Worm (Caenorhabditis elegans): ENCODE data around the gene hpo-9.

Gene hpo-9

ce11 chrV:7218988-7219387 is 17.9 kb downstream of the hpo-9 start, which contains the start of gene C13F10.5:
Gene C13F10.5, minus strand, starts transcription at chrV:7219088.
- no peak for TF ChIP-seq unc-39 (tag; optimal IDR thresholded peaks at IDR 0.05)
- no peak for TF ChIP-seq Y55F3AM.14 (GFP tag; optimal IDR thresholded peaks at IDR 0.05)
- no peak for TF ChIP-seq ceh-82 (tag; optimal IDR thresholded peaks at IDR 0.05)
- no peak for TF ChIP-seq lsy-2 (tag; optimal IDR thresholded peaks at IDR 0.05)
- TF ChIP-seq sma-3 (GFP tag; optimal IDR thresholded peaks at IDR 0.05), result no peak
- no peak for TF ChIP-seq gmeb-1 (tag; optimal IDR thresholded peaks at IDR 0.05)
- no peak for TF ChIP-seq nhr-77 (tag; optimal IDR thresholded peaks at IDR 0.05)
- TF ChIP-seq alr-1 (tag; optimal IDR thresholded peaks at IDR 0.05), result no peak
- TF ChIP-seq nhr-23 (tag; optimal IDR thresholded peaks at IDR 0.05), result no peak
- no peak for TF ChIP-seq mdl-1 (tag; optimal IDR thresholded peaks at IDR 0.05)
- TF ChIP-seq ztf-1 (GFP tag; conservative IDR thresholded peaks at IDR 0.05), result no peak
- no peak for TF ChIP-seq elt-3 (tag; optimal IDR thresholded peaks at IDR 0.05)
- no peak for TF ChIP-seq nhr-11 (tag; optimal IDR thresholded peaks at IDR 0.05)
- no peak for TF ChIP-seq nhr-10 (tag; optimal IDR thresholded peaks at IDR 0.05)

DNA sequence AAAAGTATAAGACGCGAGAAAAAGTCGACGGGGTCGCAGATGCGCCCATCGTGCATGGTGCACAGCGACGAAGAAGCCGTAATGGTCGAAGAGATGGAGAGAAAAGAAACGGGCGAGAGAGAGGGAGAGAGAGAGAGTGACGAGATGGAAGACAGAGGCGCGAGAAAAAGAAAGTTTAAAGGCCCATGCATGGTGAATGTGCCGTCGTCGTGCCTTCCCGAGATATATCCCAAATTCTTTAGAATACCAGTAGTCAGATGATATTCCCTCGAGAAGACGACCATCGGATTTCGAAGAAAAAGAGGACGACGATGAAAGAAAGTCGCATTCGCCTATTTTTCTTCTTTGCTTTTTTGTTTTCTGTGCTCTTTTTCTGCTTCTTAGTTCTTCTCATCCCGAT is 20.9 kb downstream of the hpo-9 start:
- no peak for TF ChIP-seq lin-13 (GFP tag; optimal IDR thresholded peaks at IDR 0.05)
- peak; percentile 12 for TF ChIP-seq C34F6.9 (tag; optimal IDR thresholded peaks at IDR 0.05)
- no peak for TF ChIP-seq nhr-12 (tag; optimal IDR thresholded peaks at IDR 0.05)
- TF ChIP-seq lsy-2 (tag; optimal IDR thresholded peaks at IDR 0.05), result peak in 1 of 2 experiments; percentile 3
- TF ChIP-seq nhr-21 (tag; optimal IDR thresholded peaks at IDR 0.05), result no peak
- TF ChIP-seq unc-55 (GFP tag; optimal IDR thresholded peaks at IDR 0.05), result peak; percentile 47

DNA sequence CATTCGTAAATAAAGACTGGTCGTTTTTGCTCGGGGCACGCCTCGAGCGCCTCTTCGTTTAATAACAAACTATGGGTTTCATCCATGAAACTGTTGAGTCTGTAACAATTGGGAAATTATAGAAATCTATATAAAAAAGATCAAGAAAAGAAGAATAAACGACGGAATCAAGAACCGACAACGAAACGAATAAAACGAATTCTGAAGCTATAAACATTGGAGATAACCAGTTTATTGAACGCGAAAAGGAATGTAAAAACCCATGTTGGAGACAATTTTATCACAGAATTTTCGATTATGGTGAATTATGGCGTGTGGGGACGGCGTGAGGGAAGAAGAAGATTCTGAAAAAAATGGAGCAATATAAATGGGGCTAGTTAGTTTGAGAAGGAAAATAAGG is 22.1 kb downstream of the hpo-9 start, which contains the start of gene soap-1:
Gene soap-1 (minus strand): TSS at position 101 of the 400 bp plus-strand sequence.
- TF ChIP-seq ama-1 (optimal IDR thresholded peaks at IDR 0.05) (no peak), nhr-77 (tag; optimal IDR thresholded peaks at IDR 0.05) (no peak), sem-4 (tag; optimal IDR thresholded peaks at IDR 0.05) (no peak), R02D3.7 (tag; optimal IDR thresholded peaks at IDR 0.05) (no peak), gmeb-1 (tag; optimal IDR thresholded peaks at IDR 0.05) (no peak), nhr-12 (tag; optimal IDR thresholded peaks at IDR 0.05) (no peak), nhr-11 (tag; optimal IDR thresholded peaks at IDR 0.05) (no peak), Y55F3AM.14 (GFP tag; optimal IDR thresholded peaks at IDR 0.05) (no peak), fos-1 (tag; optimal IDR thresholded peaks at IDR 0.05) (no peak), unc-62 (GFP tag; optimal IDR thresholded peaks at IDR 0.05) (no peak), nhr-21 (tag; optimal IDR thresholded peaks at IDR 0.05) (no peak)

DNA sequence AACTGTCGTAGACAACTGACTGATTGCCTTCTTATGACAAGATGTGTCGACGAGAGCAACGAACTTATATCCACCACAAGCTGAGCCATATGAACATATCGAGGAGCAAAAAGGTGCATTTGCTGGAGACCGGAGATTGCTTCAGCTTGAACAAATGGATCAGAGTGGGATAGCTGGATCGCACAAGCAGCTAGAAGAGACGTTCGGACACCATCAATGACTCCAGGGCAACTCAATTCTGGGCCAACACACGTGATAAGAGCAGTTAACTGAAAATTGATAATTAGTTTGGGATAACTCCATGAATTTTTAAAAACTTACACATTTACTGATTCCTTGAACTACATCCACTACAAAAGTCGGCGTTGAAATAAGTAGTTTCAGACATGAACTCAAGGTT is 27.9 kb downstream of the hpo-9 start:
- TF ChIP-seq dmd-4 (tag; optimal IDR thresholded peaks at IDR 0.05), result no peak
- TF ChIP-seq alr-1 (tag; optimal IDR thresholded peaks at IDR 0.05), result no peak
- no peak for TF ChIP-seq unc-62 (GFP tag; optimal IDR thresholded peaks at IDR 0.05)
- no peak for TF ChIP-seq unc-39 (tag; optimal IDR thresholded peaks at IDR 0.05)
- no peak for TF ChIP-seq nhr-11 (tag; optimal IDR thresholded peaks at IDR 0.05)
- no peak for TF ChIP-seq ztf-4 (tag; optimal IDR thresholded peaks at IDR 0.05)
- TF ChIP-seq F13H6.1 (tag; optimal IDR thresholded peaks at IDR 0.05), result no peak
- TF ChIP-seq zag-1 (tag; optimal IDR thresholded peaks at IDR 0.05), result no peak
- no peak for TF ChIP-seq mab-5 (tag; optimal IDR thresholded peaks at IDR 0.05)
- TF ChIP-seq unc-55 (GFP tag; optimal IDR thresholded peaks at IDR 0.05), result no peak
- TF ChIP-seq lsy-2 (tag; optimal IDR thresholded peaks at IDR 0.05), result no peak
- no peak for TF ChIP-seq ztf-11 (tag; optimal IDR thresholded peaks at IDR 0.05)
- TF ChIP-seq skn-1 (tag; optimal IDR thresholded peaks at IDR 0.05), result no peak
- TF ChIP-seq sem-4 (tag; optimal IDR thresholded peaks at IDR 0.05), result no peak
- TF ChIP-seq aly-2 (tag; optimal IDR thresholded peaks at IDR 0.05), result no peak
- TF ChIP-seq nhr-23 (tag; optimal IDR thresholded peaks at IDR 0.05), result no peak
- TF ChIP-seq nhr-21 (tag; optimal IDR thresholded peaks at IDR 0.05), result no peak
- TF ChIP-seq C34F6.9 (tag; optimal IDR thresholded peaks at IDR 0.05), result no peak

DNA sequence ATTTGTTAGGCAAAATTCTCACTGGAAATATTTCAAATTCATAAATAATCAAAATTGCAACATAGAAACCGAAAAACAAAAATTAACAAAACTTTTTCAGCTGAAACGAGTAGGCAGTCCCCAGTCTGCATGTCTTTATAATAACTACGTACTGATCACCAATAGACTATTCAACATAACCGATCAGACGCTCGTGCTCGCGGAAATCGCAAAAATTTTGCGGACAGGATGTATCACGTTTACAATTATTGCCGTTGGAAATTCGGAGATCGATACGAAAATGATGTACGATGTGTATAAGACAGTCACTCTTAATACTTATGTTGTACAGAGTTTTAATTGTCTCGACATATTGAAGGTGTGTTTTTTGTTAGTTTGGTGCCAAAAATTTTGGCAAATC is 35.6 kb downstream of the hpo-9 start:
- no peak for TF ChIP-seq mab-5 (tag; optimal IDR thresholded peaks at IDR 0.05)
- no peak for TF ChIP-seq skn-1 (tag; optimal IDR thresholded peaks at IDR 0.05)
- no peak for TF ChIP-seq nhr-129 (tag; optimal IDR thresholded peaks at IDR 0.05)
- TF ChIP-seq C34F6.9 (tag; optimal IDR thresholded peaks at IDR 0.05), result no peak
- no peak for TF ChIP-seq lin-11 (tag; optimal IDR thresholded peaks at IDR 0.05)
- no peak for TF ChIP-seq crh-2 (tag; optimal IDR thresholded peaks at IDR 0.05)
- no peak for TF ChIP-seq unc-39 (tag; optimal IDR thresholded peaks at IDR 0.05)
- TF ChIP-seq alr-1 (tag; optimal IDR thresholded peaks at IDR 0.05), result no peak
- no peak for TF ChIP-seq dmd-4 (tag; optimal IDR thresholded peaks at IDR 0.05)

Data from whole organism, L2 larva.